Worm (Caenorhabditis elegans): Measurements from ENCODE around the gene ect-2.

- TF ChIP-seq elt-2 (tag; optimal IDR thresholded peaks at IDR 0.05) = no peak
- TF ChIP-seq sup-37 (GFP tag; optimal IDR thresholded peaks at IDR 0.05) = no peak
- TF ChIP-seq ztf-11 (tag; optimal IDR thresholded peaks at IDR 0.05) = no peak
Measured at ce11 chrII:10829572-10829971, 45.8 kb upstream of the ect-2 start.

Measured in whole organism, L1 larva.